Fruit fly (Drosophila melanogaster): Measurements from ENCODE around the gene CG14683.

DNA sequence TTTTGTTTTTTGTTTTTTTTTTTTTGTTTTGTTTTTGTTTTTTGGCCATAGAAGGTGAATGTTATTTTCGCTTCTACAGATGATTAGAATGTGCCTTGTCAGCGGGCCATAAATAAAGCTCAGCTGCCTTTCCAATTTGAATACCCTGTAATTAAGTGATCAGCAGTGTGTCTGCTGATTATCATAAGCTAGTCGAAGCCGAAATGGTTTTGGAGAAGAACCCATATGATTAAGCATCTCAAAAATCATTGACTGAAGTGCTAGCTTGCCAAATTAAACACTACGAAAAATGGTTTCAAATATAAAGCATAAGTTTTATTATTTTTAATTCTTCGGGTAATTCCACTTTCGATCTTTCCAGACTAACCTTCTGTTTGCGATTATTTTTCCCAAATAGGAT lies 13.2 kb upstream of the CG14683 start:
- TF ChIP-seq pan (optimal IDR thresholded peaks at IDR 0.05) (no peak), h (GFP tag; optimal IDR thresholded peaks at IDR 0.05) (no peak), Sp1 (GFP tag; optimal IDR thresholded peaks at IDR 0.05) (no peak), sage (GFP tag; optimal IDR thresholded peaks at IDR 0.05) (no peak), CG9705 (GFP tag; optimal IDR thresholded peaks at IDR 0.05) (no peak), Dif (GFP tag; optimal IDR thresholded peaks at IDR 0.05; ENCODE audit: partially characterized antibody) (no peak), tai (GFP tag; optimal IDR thresholded peaks at IDR 0.05) (no peak)

Measured in whole organism, wandering third instar larva.